Fruit fly (Drosophila melanogaster) whole organism, wandering third instar larva: ENCODE measurements around the gene CG9098.

ENCODE experiments used
- Abd-B ChIP-seq: fragments of >200 bp; optimal IDR thresholded peaks from 2 replicates; lab custom pipeline; 2017; ENCODE audit warnings: missing biosample characterization, missing genetic modification characterization
- CG32264 ChIP-seq: fragments of 200-800 bp; sonication (Bioruptor generic); optimal IDR thresholded peaks from 2 replicates; lab custom pipeline; 2016; ENCODE audit warnings: missing biosample characterization, missing genetic modification characterization
- CG9705 ChIP-seq: fragments of 200-800 bp; sonication (Bioruptor generic); optimal IDR thresholded peaks from 2 replicates; lab custom pipeline; 2018; ENCODE audit warnings: missing biosample characterization, mild to moderate bottlenecking, missing genetic modification characterization
- CrebA ChIP-seq: fragments of 200-800 bp; sonication (Bioruptor generic); optimal IDR thresholded peaks from 2 replicates; lab custom pipeline; 2016; ENCODE audit warnings: missing biosample characterization, mild to moderate bottlenecking, missing genetic modification characterization, borderline replicate concordance
- Dfd ChIP-seq: fragments of >200 bp; optimal IDR thresholded peaks from 2 replicates; lab custom pipeline; 2017; ENCODE audit warnings: missing biosample characterization, missing genetic modification characterization
- Dif ChIP-seq: fragments of 200-275, 200-300 bp; sonication (Bioruptor generic); optimal IDR thresholded peaks from 2 replicates; lab custom pipeline; 2018; ENCODE audit warnings: missing biosample characterization, missing genetic modification characterization; ENCODE audit not compliant: partially characterized antibody
- GATAd ChIP-seq: sonication (Bioruptor generic); optimal IDR thresholded peaks from 2 replicates; lab custom pipeline; 2016; ENCODE audit warnings: missing biosample characterization, missing genetic modification characterization
- HLH106 ChIP-seq: fragments of 200-800 bp; optimal IDR thresholded peaks from 3 replicates; lab custom pipeline; 2019; ENCODE audit warnings: missing biosample characterization, mild to moderate bottlenecking, missing genetic modification characterization, moderate library complexity
- Hnf4 ChIP-seq: fragments of 200-800 bp; sonication (Bioruptor generic); optimal IDR thresholded peaks from 2 replicates; lab custom pipeline; 2016; ENCODE audit warnings: missing biosample characterization, mild to moderate bottlenecking, missing genetic modification characterization
- Hr78 ChIP-seq: fragments of >200 bp; optimal IDR thresholded peaks from 2 replicates; lab custom pipeline; 2017; ENCODE audit warnings: missing biosample characterization, missing genetic modification characterization
- Hr83 ChIP-seq: fragments of 200-300 bp; sonication (Bioruptor generic); optimal IDR thresholded peaks from 2 replicates; lab custom pipeline; 2016; ENCODE audit warnings: missing biosample characterization, mild to moderate bottlenecking, missing genetic modification characterization, moderate library complexity; ENCODE audit not compliant: poor library complexity, severe bottlenecking
- Jra ChIP-seq: sonication (Bioruptor generic); optimal IDR thresholded peaks from 2 replicates; lab custom pipeline; 2016; ENCODE audit warnings: missing biosample characterization, missing genetic modification characterization
- Mio ChIP-seq: sonication (Bioruptor generic); optimal IDR thresholded peaks from 2 replicates; lab custom pipeline; 2016; ENCODE audit warnings: missing biosample characterization, missing genetic modification characterization
- Myc ChIP-seq: fragments of >200 bp; optimal IDR thresholded peaks from 2 replicates; lab custom pipeline; 2017
- N ChIP-seq: fragments of >200 bp; optimal IDR thresholded peaks from 2 replicates; lab custom pipeline; 2018; ENCODE audit warnings: missing biosample characterization, missing external identifiers, missing genetic modification characterization
- OdsH ChIP-seq: fragments of 200-800 bp; sonication (Bioruptor generic); optimal IDR thresholded peaks from 2 replicates; lab custom pipeline; 2016; ENCODE audit warnings: missing biosample characterization, mild to moderate bottlenecking, missing genetic modification characterization
- Rel ChIP-seq, 2 experiments: fragments of 200-800 bp; sonication (Bioruptor generic) in 1 of 2; optimal IDR thresholded peaks; 2 replicates in 1 of 2; 3 replicates in 1 of 2; lab custom pipeline; 2016 to 2019; ENCODE audit warnings: mild to moderate bottlenecking in 2 of 2, missing biosample characterization in 2 of 2, missing genetic modification characterization in 2 of 2, moderate library complexity in 1 of 2
- Sp1 ChIP-seq: fragments of 200-800 bp; sonication (Bioruptor generic); optimal IDR thresholded peaks from 3 replicates; lab custom pipeline; 2019; ENCODE audit warnings: missing biosample characterization, mild to moderate bottlenecking, missing genetic modification characterization, moderate library complexity
- Vsx2 ChIP-seq: fragments of 200-300, 225-300 bp; sonication (Bioruptor generic); optimal IDR thresholded peaks from 2 replicates; lab custom pipeline; 2018; ENCODE audit warnings: missing biosample characterization, missing genetic modification characterization; ENCODE audit not compliant: partially characterized antibody
- br ChIP-seq: fragments of 200-800 bp; sonication (Bioruptor generic); optimal IDR thresholded peaks from 2 replicates; lab custom pipeline; 2016; ENCODE audit warnings: missing biosample characterization, missing genetic modification characterization
- brk ChIP-seq: fragments of 200-800 bp; sonication (Bioruptor generic); optimal IDR thresholded peaks from 2 replicates; lab custom pipeline; 2016; ENCODE audit warnings: missing biosample characterization, mild to moderate bottlenecking, missing genetic modification characterization
- dl ChIP-seq, 2 experiments: fragments of 175-275, 200-275 bp in 1 of 2; fragments of 200-275 bp in 1 of 2; sonication (Bioruptor generic); optimal IDR thresholded peaks; lab custom pipeline; 2018; ENCODE audit warnings: mild to moderate bottlenecking in 2 of 2, missing biosample characterization in 2 of 2, missing genetic modification characterization in 2 of 2, moderate library complexity in 2 of 2; ENCODE audit not compliant: partially characterized antibody in 2 of 2, insufficient read depth in 1 of 2
- dmrt93B ChIP-seq: fragments of 200-800 bp; sonication (Bioruptor generic); optimal IDR thresholded peaks from 2 replicates; lab custom pipeline; 2018; ENCODE audit warnings: missing biosample characterization, mild to moderate bottlenecking, missing genetic modification characterization
- dsf ChIP-seq: sonication (Bioruptor generic); optimal IDR thresholded peaks from 2 replicates; lab custom pipeline; 2016; ENCODE audit warnings: missing biosample characterization, missing genetic modification characterization, borderline replicate concordance
- ey ChIP-seq: fragments of 200-800 bp; sonication (Bioruptor generic); optimal IDR thresholded peaks from 2 replicates; lab custom pipeline; 2016; ENCODE audit warnings: missing biosample characterization, missing genetic modification characterization
- foxo ChIP-seq, 2 experiments: fragments of 200-800 bp; sonication (Bioruptor generic); optimal IDR thresholded peaks; 2 replicates in 1 of 2; 3 replicates in 1 of 2; lab custom pipeline; 2016 to 2017; ENCODE audit warnings: missing biosample characterization in 2 of 2, missing genetic modification characterization in 2 of 2
- fru ChIP-seq: fragments of 200-800 bp; sonication (Bioruptor generic); optimal IDR thresholded peaks from 3 replicates; lab custom pipeline; 2016; ENCODE audit warnings: missing biosample characterization, mild to moderate bottlenecking, missing genetic modification characterization
- h ChIP-seq: fragments of 200-800 bp; sonication (Bioruptor generic); optimal IDR thresholded peaks from 3 replicates; lab custom pipeline; 2016; ENCODE audit warnings: missing biosample characterization, mild to moderate bottlenecking, missing genetic modification characterization
- jim ChIP-seq: fragments of 175-275, 200-325 bp; sonication (Bioruptor generic); optimal IDR thresholded peaks from 2 replicates; lab custom pipeline; 2016; ENCODE audit warnings: missing biosample characterization, mild to moderate bottlenecking, missing genetic modification characterization
- lola ChIP-seq: fragments of >200 bp; optimal IDR thresholded peaks from 2 replicates; lab custom pipeline; 2017; ENCODE audit warnings: missing biosample characterization, missing genetic modification characterization
- pan ChIP-seq: fragments of >200 bp; optimal IDR thresholded peaks from 2 replicates; lab custom pipeline; 2017
- psq ChIP-seq: fragments of 200-800 bp; sonication (Bioruptor generic); optimal IDR thresholded peaks from 3 replicates; lab custom pipeline; 2017; ENCODE audit warnings: missing biosample characterization, mild to moderate bottlenecking, missing genetic modification characterization, moderate library complexity
- rgr ChIP-seq: fragments of 200-800 bp; sonication (Bioruptor generic); optimal IDR thresholded peaks from 3 replicates; lab custom pipeline; 2016; ENCODE audit warnings: missing biosample characterization, mild to moderate bottlenecking, missing genetic modification characterization
- sage ChIP-seq: fragments of 200-800 bp; sonication (Bioruptor generic); optimal IDR thresholded peaks from 2 replicates; lab custom pipeline; 2016; ENCODE audit warnings: missing biosample characterization, mild to moderate bottlenecking, missing genetic modification characterization
- sv ChIP-seq: fragments of 200-800 bp; sonication (Bioruptor generic); optimal IDR thresholded peaks from 3 replicates; lab custom pipeline; 2016; ENCODE audit warnings: missing biosample characterization, missing genetic modification characterization
- tai ChIP-seq: sonication (Bioruptor generic); optimal IDR thresholded peaks from 2 replicates; lab custom pipeline; 2016; ENCODE audit warnings: missing biosample characterization, missing genetic modification characterization
- usp ChIP-seq: fragments of >200 bp; optimal IDR thresholded peaks from 2 replicates; lab custom pipeline; 2017; ENCODE audit warnings: missing biosample characterization, missing genetic modification characterization
- woc ChIP-seq: sonication (Bioruptor generic); optimal IDR thresholded peaks from 2 replicates; lab custom pipeline; 2016; ENCODE audit warnings: missing biosample characterization, mild to moderate bottlenecking, missing genetic modification characterization

CG9098 gene

dm6 chr2L:5998383-5998782 is 13.8 kb downstream of the CG9098 start:
- TF ChIP-seq foxo (GFP tag; optimal IDR thresholded peaks at IDR 0.05; lab: Kevin White, UChicago) (no peak), Hr83 (GFP tag; lab: Kevin White, UChicago) (peak; percentile 18)

- peak; percentile 13 for TF ChIP-seq h (GFP tag; lab: Kevin White, UChicago)
- no peak for TF ChIP-seq CrebA (GFP tag; lab: Kevin White, UChicago)
- TF ChIP-seq Abd-B (GFP tag; lab: Kevin White, UChicago), result no peak
- no peak for TF ChIP-seq GATAd
- no peak for TF ChIP-seq usp (GFP tag; lab: Kevin White, UChicago)
- no peak for TF ChIP-seq sv
- no peak for TF ChIP-seq rgr (GFP tag; lab: Kevin White, UChicago)
- no peak for TF ChIP-seq foxo (GFP tag; optimal IDR thresholded peaks at IDR 0.05; lab: Kevin White, UChicago)
- no peak for TF ChIP-seq psq (GFP tag; lab: Kevin White, UChicago)
- TF ChIP-seq N (GFP tag; lab: Kevin White, UChicago), result peak; percentile 34
- TF ChIP-seq Hnf4 (GFP tag; lab: Kevin White, UChicago), result no peak
- TF ChIP-seq HLH106 (tag; lab: Kevin White, UChicago), result peak; percentile 3
- TF ChIP-seq Vsx2, result no peak
- no peak for TF ChIP-seq Rel (GFP tag; optimal IDR thresholded peaks at IDR 0.05; lab: Kevin White, UChicago)
- no peak for TF ChIP-seq Rel (tag; optimal IDR thresholded peaks at IDR 0.05; lab: Kevin White, UChicago)
- TF ChIP-seq sage (GFP tag; lab: Kevin White, UChicago), result no peak
- peak; percentile 6 for TF ChIP-seq OdsH (GFP tag; lab: Kevin White, UChicago)
- TF ChIP-seq CG32264, result no peak
- TF ChIP-seq Dfd, result no peak
- TF ChIP-seq CG9705 (GFP tag; lab: Kevin White, UChicago), result peak; percentile 5
- TF ChIP-seq tai, result no peak
- TF ChIP-seq Jra (GFP tag; lab: Kevin White, UChicago), result no peak
- no peak for TF ChIP-seq dl (GFP tag; optimal IDR thresholded peaks at IDR 0.05; lab: Kevin White, UChicago; ENCODE audit: insufficient read depth in 1 of 2, partially characterized antibody in 2 of 2)
- TF ChIP-seq Hr78 (GFP tag; lab: Kevin White, UChicago), result no peak
- no peak for TF ChIP-seq Dif (GFP tag; lab: Kevin White, UChicago)
- no peak for TF ChIP-seq woc (GFP tag; lab: Kevin White, UChicago)
- TF ChIP-seq Sp1 (GFP tag; lab: Kevin White, UChicago), result peak; percentile 49
- no peak for TF ChIP-seq ey
- no peak for TF ChIP-seq brk (GFP tag; lab: Kevin White, UChicago)
- TF ChIP-seq dsf (GFP tag; lab: Kevin White, UChicago), result no peak
- TF ChIP-seq Mio, result no peak
- TF ChIP-seq Hr83 (GFP tag; lab: Kevin White, UChicago), result peak; percentile 34
- peak; percentile 8 for TF ChIP-seq fru (GFP tag; lab: Kevin White, UChicago)
- TF ChIP-seq dmrt93B, result no peak
- no peak for TF ChIP-seq jim
- TF ChIP-seq lola (GFP tag; lab: Kevin White, UChicago), result no peak
- no peak for TF ChIP-seq Myc (lab: Kevin White, UChicago)
- no peak for TF ChIP-seq pan
- peak; percentile 9 for TF ChIP-seq br
These were observed 14.4 kb downstream of the CG9098 start for dm6 chr2L:5997609-5998229.

dm6 chr2L:5990447-5990846 is 21.7 kb downstream of the CG9098 start:
- TF ChIP-seq HLH106 (tag; lab: Kevin White, UChicago), result no peak
- no peak for TF ChIP-seq brk (GFP tag; lab: Kevin White, UChicago)
- no peak for TF ChIP-seq CrebA (GFP tag; lab: Kevin White, UChicago)
- TF ChIP-seq jim, result no peak
- no peak for TF ChIP-seq tai
- no peak for TF ChIP-seq Hnf4 (GFP tag; lab: Kevin White, UChicago)
- no peak for TF ChIP-seq Vsx2
- TF ChIP-seq usp (GFP tag; lab: Kevin White, UChicago), result no peak
- no peak for TF ChIP-seq OdsH (GFP tag; lab: Kevin White, UChicago)
- TF ChIP-seq ey, result no peak
- no peak for TF ChIP-seq sage (GFP tag; lab: Kevin White, UChicago)
- TF ChIP-seq CG9705 (GFP tag; lab: Kevin White, UChicago), result no peak
- no peak for TF ChIP-seq fru (GFP tag; lab: Kevin White, UChicago)
- no peak for TF ChIP-seq pan
- TF ChIP-seq rgr (GFP tag; lab: Kevin White, UChicago), result no peak
- no peak for TF ChIP-seq dsf (GFP tag; lab: Kevin White, UChicago)
- TF ChIP-seq sv, result no peak
